Worm (Caenorhabditis elegans): ENCODE results near the gene C30B5.6.

Gene C30B5.6

ce11 chrII:6221470-6221869 is 988 bp downstream of the C30B5.6 start:
- no peak for TF ChIP-seq F16B12.6 (tag; optimal IDR thresholded peaks at IDR 0.05)
- TF ChIP-seq mab-9 (GFP tag; IDR thresholded peaks at IDR 0.05): no peak
- no peak for TF ChIP-seq nhr-71 (tag; optimal IDR thresholded peaks at IDR 0.05)
- TF ChIP-seq nhr-47 (tag; optimal IDR thresholded peaks at IDR 0.05): no peak
- TF ChIP-seq skn-1 (tag; optimal IDR thresholded peaks at IDR 0.05): no peak
- no peak for TF ChIP-seq vab-15 (tag; optimal IDR thresholded peaks at IDR 0.05)

- TF ChIP-seq rnt-1 (tag; optimal IDR thresholded peaks at IDR 0.05): no peak
- no peak for TF ChIP-seq unc-130 (tag; optimal IDR thresholded peaks at IDR 0.05)
- TF ChIP-seq ets-5 (GFP tag; IDR thresholded peaks at IDR 0.05): no peak
- TF ChIP-seq ama-1 (optimal IDR thresholded peaks at IDR 0.05): no peak
- TF ChIP-seq fkh-8 (tag; optimal IDR thresholded peaks at IDR 0.05): no peak
- TF ChIP-seq nhr-28 (tag; optimal IDR thresholded peaks at IDR 0.05): no peak
- no peak for TF ChIP-seq zip-4 (GFP tag; optimal IDR thresholded peaks at IDR 0.05)
- no peak for TF ChIP-seq ceh-88 (GFP tag; IDR thresholded peaks at IDR 0.05)
- no peak for TF ChIP-seq egl-13 (tag; optimal IDR thresholded peaks at IDR 0.05)
- no peak for TF ChIP-seq ceh-63 (GFP tag; optimal IDR thresholded peaks at IDR 0.05)
- TF ChIP-seq ceh-8 (GFP tag; optimal IDR thresholded peaks at IDR 0.05): no peak
- no peak for TF ChIP-seq elt-2 (tag; optimal IDR thresholded peaks at IDR 0.05)
- no peak for TF ChIP-seq F16B12.6 (tag; optimal IDR thresholded peaks at IDR 0.05)
- TF ChIP-seq sox-4 (tag; optimal IDR thresholded peaks at IDR 0.05): no peak
- TF ChIP-seq jun-1 (tag; optimal IDR thresholded peaks at IDR 0.05): no peak
- TF ChIP-seq nhr-237 (tag; optimal IDR thresholded peaks at IDR 0.05): no peak
- TF ChIP-seq nhr-76 (tag; optimal IDR thresholded peaks at IDR 0.05): no peak
- TF ChIP-seq lin-14 (GFP tag; optimal IDR thresholded peaks at IDR 0.05): no peak
- TF ChIP-seq C16A3.4 (tag; optimal IDR thresholded peaks at IDR 0.05): no peak
Observed at ce11 chrII:6219346-6219745, 3.1 kb downstream of the C30B5.6 start, which contains the start of gene mks-2. mks-2 (minus strand) TSS chrII:6219446.

ce11 chrII:6208116-6208515 is 14.3 kb downstream of the C30B5.6 start, which contains the start of gene daf-37:
daf-37 (minus strand) TSS chrII:6208216.
- TF ChIP-seq sup-37 (GFP tag; optimal IDR thresholded peaks at IDR 0.05) (no peak), nhr-76 (tag; optimal IDR thresholded peaks at IDR 0.05) (no peak)

- TF ChIP-seq fkh-10 (GFP tag; optimal IDR thresholded peaks at IDR 0.05) (peak; percentile 94), lin-14 (GFP tag; optimal IDR thresholded peaks at IDR 0.05) (peak; percentile 37), nhr-19 (GFP tag; conservative IDR thresholded peaks at IDR 0.05) (no peak)
Observed at ce11 chrII:6207252-6207651, 15.2 kb downstream of the C30B5.6 start.

ce11 chrII:6202910-6203309 is 19.5 kb downstream of the C30B5.6 start, which contains the start of gene C30B5.17:
C30B5.17 (minus strand) TSS chrII:6203010.
- TF ChIP-seq ztf-11 (tag; optimal IDR thresholded peaks at IDR 0.05): no peak
- no peak for TF ChIP-seq mdl-1 (tag; optimal IDR thresholded peaks at IDR 0.05)
- no peak for TF ChIP-seq pag-3 (tag; optimal IDR thresholded peaks at IDR 0.05; ENCODE audit: borderline replicate concordance, insufficient read depth)

ce11 chrII:6199010-6199409 is 23.4 kb downstream of the C30B5.6 start:
- TF ChIP-seq efl-1 (optimal IDR thresholded peaks at IDR 0.05): no peak
- TF ChIP-seq efl-1 (GFP tag; optimal IDR thresholded peaks at IDR 0.05 in 1 of 2): peak in 1 of 2 experiments; percentile 69
- TF ChIP-seq elt-2 (tag; optimal IDR thresholded peaks at IDR 0.05): no peak
- no peak for TF ChIP-seq fos-1 (tag; optimal IDR thresholded peaks at IDR 0.05)
- no peak for TF ChIP-seq lin-15B (tag; optimal IDR thresholded peaks at IDR 0.05)
- no peak for TF ChIP-seq ets-5 (GFP tag; IDR thresholded peaks at IDR 0.05)
- no peak for TF ChIP-seq alr-1 (tag; optimal IDR thresholded peaks at IDR 0.05; ENCODE audit: borderline replicate concordance)
- no peak for TF ChIP-seq fkh-10 (GFP tag; optimal IDR thresholded peaks at IDR 0.05)
